Fruit fly (Drosophila melanogaster): Measurements from ENCODE around the gene CG31106.

CG31106 gene

dm6 chr3R:25235362-25235761 lies 19.3 kb downstream of the CG31106 start, which contains the start of gene Sil1 (continued):
- TF ChIP-seq CG18619 (GFP tag; optimal IDR thresholded peaks at IDR 0.05) (no peak), bcd (GFP tag; optimal IDR thresholded peaks at IDR 0.05) (no peak), her (GFP tag; optimal IDR thresholded peaks at IDR 0.05) (no peak), chif (GFP tag; optimal IDR thresholded peaks at IDR 0.05) (no peak), H2.0 (GFP tag; IDR thresholded peaks at IDR 0.05) (no peak), CG12744 (GFP tag; optimal IDR thresholded peaks at IDR 0.05) (no peak), trem (tag; optimal IDR thresholded peaks at IDR 0.05) (peak; percentile 45), CG4328 (GFP tag; optimal IDR thresholded peaks at IDR 0.05) (no peak), hbn (GFP tag; IDR thresholded peaks at IDR 0.05; ENCODE audit: partially characterized antibody) (no peak), gfzf (GFP tag; optimal IDR thresholded peaks at IDR 0.05) (peak; percentile 76), CG11696 (GFP tag; IDR thresholded peaks at IDR 0.05) (no peak), Mad (GFP tag; optimal IDR thresholded peaks at IDR 0.05) (no peak), aop (GFP tag; IDR thresholded peaks at IDR 0.05) (no peak), CG4730 (GFP tag; IDR thresholded peaks at IDR 0.05) (no peak), oc (tag; optimal IDR thresholded peaks at IDR 0.05) (no peak), pzg (GFP tag; optimal IDR thresholded peaks at IDR 0.05) (peak; percentile 66), Ets97D (GFP tag; optimal IDR thresholded peaks at IDR 0.05) (peak; percentile 18), Hey (tag; optimal IDR thresholded peaks at IDR 0.05) (no peak), Dbx (GFP tag; IDR thresholded peaks at IDR 0.05) (no peak), ATbp (GFP tag; optimal IDR thresholded peaks at IDR 0.05) (no peak)

DNA sequence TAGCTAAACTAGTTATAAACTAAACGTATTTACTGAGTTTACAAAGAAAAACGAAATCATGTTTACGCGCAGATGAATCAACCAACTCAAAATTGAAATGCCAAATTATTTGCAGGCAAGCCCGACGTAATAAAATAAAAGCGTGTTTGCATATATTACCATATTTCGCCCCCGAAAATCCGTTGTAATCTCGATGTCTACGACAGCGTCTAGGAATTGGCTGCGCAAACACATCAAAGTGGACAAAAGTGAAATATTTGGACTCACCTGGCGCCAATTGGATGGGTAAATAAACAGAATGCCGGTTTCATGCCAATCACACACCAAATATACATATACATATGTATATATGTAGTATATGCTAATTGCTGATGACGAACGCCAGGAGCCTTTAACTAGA lies 20.0 kb downstream of the CG31106 start:
- TF ChIP-seq vvl (GFP tag; IDR thresholded peaks at IDR 0.05), result peak; percentile 36; the same call in 1 of the 2 replicates
- no peak for TF ChIP-seq CG18619 (GFP tag; optimal IDR thresholded peaks at IDR 0.05)
- no peak for TF ChIP-seq sr (GFP tag; IDR thresholded peaks at IDR 0.05)
- TF ChIP-seq CG3847 (GFP tag; IDR thresholded peaks at IDR 0.05), result no peak
- TF ChIP-seq CG12769 (tag; optimal IDR thresholded peaks at IDR 0.05), result peak; percentile 30
- TF ChIP-seq CG17568 (GFP tag; optimal IDR thresholded peaks at IDR 0.05), result no peak
- no peak for TF ChIP-seq bbx (GFP tag; IDR thresholded peaks at IDR 0.05; ENCODE audit: partially characterized antibody)
- no peak for TF ChIP-seq CG15011 (GFP tag; optimal IDR thresholded peaks at IDR 0.05)
- no peak for TF ChIP-seq CG17385 (GFP tag; optimal IDR thresholded peaks at IDR 0.05)
- no peak for TF ChIP-seq HLH4C (GFP tag; IDR thresholded peaks at IDR 0.05; ENCODE audit: partially characterized antibody)
- peak; percentile 43 for TF ChIP-seq mirr (GFP tag; optimal IDR thresholded peaks at IDR 0.05)
- TF ChIP-seq klu (GFP tag; IDR thresholded peaks at IDR 0.05), result no peak
- TF ChIP-seq CG16779 (GFP tag; IDR thresholded peaks at IDR 0.05), result no peak
- TF ChIP-seq CG3838 (GFP tag; optimal IDR thresholded peaks at IDR 0.05), result no peak
- TF ChIP-seq pita (GFP tag; optimal IDR thresholded peaks at IDR 0.05), result no peak
- no peak for TF ChIP-seq NK7.1 (GFP tag; optimal IDR thresholded peaks at IDR 0.05)
- no peak for TF ChIP-seq HLHmδ (GFP tag; optimal IDR thresholded peaks at IDR 0.05)
- TF ChIP-seq Dip3 (GFP tag; optimal IDR thresholded peaks at IDR 0.05), result no peak
- TF ChIP-seq cwo (GFP tag; optimal IDR thresholded peaks at IDR 0.05), result peak; percentile 52
- TF ChIP-seq fd3F (GFP tag; optimal IDR thresholded peaks at IDR 0.05), result no peak
- TF ChIP-seq CG33557 (GFP tag; optimal IDR thresholded peaks at IDR 0.05), result no peak
- TF ChIP-seq Med (GFP tag), result peak; percentile 65
- TF ChIP-seq psq (GFP tag; optimal IDR thresholded peaks at IDR 0.05), result no peak
- no peak for TF ChIP-seq CG2875 (GFP tag; optimal IDR thresholded peaks at IDR 0.05)
- no peak for TF ChIP-seq fu2 (GFP tag; optimal IDR thresholded peaks at IDR 0.05)
- TF ChIP-seq eve (GFP tag; optimal IDR thresholded peaks at IDR 0.05), result no peak
- TF ChIP-seq sug (tag; optimal IDR thresholded peaks at IDR 0.05), result peak; percentile 3
- TF ChIP-seq otp (GFP tag; IDR thresholded peaks at IDR 0.05), result no peak
- no peak for TF ChIP-seq nmo (GFP tag; optimal IDR thresholded peaks at IDR 0.05)
- TF ChIP-seq CG13894 (tag; optimal IDR thresholded peaks at IDR 0.05), result peak; percentile 4
- peak; percentile 89 for TF ChIP-seq sd (tag; optimal IDR thresholded peaks at IDR 0.05)
- TF ChIP-seq CG6254 (GFP tag; optimal IDR thresholded peaks at IDR 0.05), result no peak

Data from whole organism, embryonic.